Worm (Caenorhabditis elegans) whole organism, early embryonic: ENCODE measurements around the gene srw-14.

Experiments used
- F13C5.2 ChIP-seq: sonication (generic microtip); optimal IDR thresholded peaks from 2 replicates; lab custom pipeline; 2017; ENCODE audit warnings: mild to moderate bottlenecking, missing genetic modification characterization, inconsistent platforms, missing compliant biosample characterization
- ama-1 ChIP-seq: fragments of 150-350 bp; optimal IDR thresholded peaks from 2 replicates; lab custom pipeline; 2014
- ceh-13 ChIP-seq: fragments of 200-800 bp; sonication (Bioruptor generic); optimal IDR thresholded peaks from 2 replicates; lab custom pipeline; 2018; ENCODE audit warnings: mild to moderate bottlenecking, missing genetic modification characterization, missing compliant biosample characterization
- tra-4 ChIP-seq: sonication (generic microtip); optimal IDR thresholded peaks from 2 replicates; lab custom pipeline; 2017; ENCODE audit warnings: missing genetic modification characterization, missing compliant biosample characterization

- TF ChIP-seq F13C5.2 (tag; lab: Kevin White, UChicago) (no peak), tra-4 (tag; lab: Kevin White, UChicago) (no peak), ceh-13 (no peak), ama-1 (lab: Kevin White, UChicago) (no peak)
These were observed 43.3 kb upstream of the srw-14 start, which contains the start of gene fbxa-84 for ce11 chrV:15182407-15182806.
